Worm (Caenorhabditis elegans) whole organism, L2 larva: Measurements from ENCODE around the gene col-181.

Experiments
- skn-1 ChIP-seq: sonication (generic microtip); optimal IDR thresholded peaks from 2 replicates; lab custom pipeline; 2017; ENCODE audit warnings: missing biosample characterization, missing genetic modification characterization
- unc-62 ChIP-seq: fragments of 150-350 bp; optimal IDR thresholded peaks from 2 replicates; lab custom pipeline; 2014; ENCODE audit warnings: missing biosample characterization, missing genetic modification reagents, missing genetic modification characterization

- TF ChIP-seq skn-1 (tag; lab: Kevin White, UChicago) (no peak), unc-62 (no peak)
Measured at ce11 chrX:12121285-12121684, 16.6 kb downstream of the col-181 start, which contains the start of gene lgc-17.
